Worm (Caenorhabditis elegans): ENCODE measurements around the gene dhgd-1.

Gene dhgd-1

DNA sequence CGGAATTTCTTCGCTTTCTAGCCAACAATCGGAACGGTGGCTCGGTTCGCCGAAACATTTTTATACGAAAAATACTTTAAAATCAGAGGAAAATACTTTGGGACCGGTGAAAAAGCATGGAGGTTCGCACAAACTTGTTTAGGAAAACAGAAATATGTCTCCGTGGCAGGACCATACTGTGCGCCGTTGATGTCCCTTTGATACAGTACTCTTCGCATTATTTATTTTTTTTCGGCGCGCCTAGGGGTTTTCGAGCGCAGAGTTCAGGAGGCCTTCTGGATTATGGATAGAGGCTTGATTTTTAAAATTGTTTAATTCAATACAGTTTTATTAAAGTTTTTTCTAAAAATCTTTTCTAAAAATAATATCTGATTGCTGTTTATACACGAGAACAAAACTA, 7.2 kb downstream of the dhgd-1 start, which contains the start of gene F54D5.9:
Gene F54D5.9, minus strand, starts transcription at position 115 of the 400 bp plus-strand sequence.
- TF ChIP-seq sea-1 (GFP tag; conservative IDR thresholded peaks at IDR 0.05) = no peak
- no peak for TF ChIP-seq hmg-4 (GFP tag; optimal IDR thresholded peaks at IDR 0.05)
- TF ChIP-seq ceh-13 (GFP tag; optimal IDR thresholded peaks at IDR 0.05) = no peak
- no peak for TF ChIP-seq ceh-36 (tag; optimal IDR thresholded peaks at IDR 0.05)
- no peak for TF ChIP-seq pes-1 (GFP tag; IDR thresholded peaks at IDR 0.05)
- TF ChIP-seq scrt-1 (GFP tag; IDR thresholded peaks at IDR 0.05) = no peak
- no peak for TF ChIP-seq aly-1 (tag; optimal IDR thresholded peaks at IDR 0.05)
- TF ChIP-seq tbx-37 (GFP tag; conservative IDR thresholded peaks at IDR 0.05) = no peak

DNA sequence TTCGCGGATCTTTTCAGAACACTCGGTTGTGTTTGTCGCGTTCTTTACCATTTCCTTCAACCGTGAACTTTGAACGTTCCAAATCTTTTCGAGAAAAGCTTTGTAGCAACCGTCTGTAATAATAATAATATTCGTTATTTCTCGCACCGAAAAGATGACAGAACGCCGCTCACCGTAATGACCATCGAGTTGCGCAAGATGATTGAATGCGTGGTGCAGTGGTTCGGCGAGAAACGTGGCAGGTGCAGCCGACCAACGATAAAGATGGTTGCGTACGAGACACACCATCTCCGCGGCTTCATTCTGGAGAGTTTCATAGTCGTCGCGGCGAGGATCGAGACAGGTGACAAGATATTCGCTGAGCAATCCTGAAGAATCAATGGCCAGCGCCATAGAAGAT, 8.9 kb downstream of the dhgd-1 start:
- TF ChIP-seq ceh-13 (GFP tag; optimal IDR thresholded peaks at IDR 0.05) (no peak), scrt-1 (GFP tag; IDR thresholded peaks at IDR 0.05) (0 out of 2 replicates have a peak, but pooled peaks have one; percentile 12), hmg-4 (GFP tag; optimal IDR thresholded peaks at IDR 0.05) (peak; percentile 38), ceh-36 (tag; optimal IDR thresholded peaks at IDR 0.05) (no peak), tbx-37 (GFP tag; conservative IDR thresholded peaks at IDR 0.05) (no peak)

DNA sequence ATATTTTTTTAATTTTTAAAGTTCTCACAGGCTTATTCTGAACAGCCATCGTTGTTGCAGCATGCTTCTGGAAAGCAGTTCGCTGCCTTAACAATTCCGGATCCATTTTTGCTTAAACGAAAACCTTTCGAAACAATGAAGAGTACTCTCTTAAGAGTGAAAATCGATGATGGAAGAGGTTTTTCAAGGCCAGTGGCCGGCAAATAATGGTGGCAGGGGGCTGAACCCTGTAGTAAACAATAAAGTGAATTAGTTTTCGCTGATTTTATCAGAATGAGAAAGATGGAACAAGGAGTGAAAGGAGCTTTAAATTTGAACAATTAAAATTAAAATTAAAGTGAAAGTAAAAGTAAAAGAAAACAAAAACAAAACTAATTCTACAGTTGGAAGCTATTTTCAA, 9.5 kb downstream of the dhgd-1 start, which contains the start of gene gtf-2E2:
Gene gtf-2E2, minus strand, starts transcription at position 111 of the 400 bp plus-strand sequence.
- TF ChIP-seq flt-1 (GFP tag; IDR thresholded peaks at IDR 0.05) = no peak

DNA sequence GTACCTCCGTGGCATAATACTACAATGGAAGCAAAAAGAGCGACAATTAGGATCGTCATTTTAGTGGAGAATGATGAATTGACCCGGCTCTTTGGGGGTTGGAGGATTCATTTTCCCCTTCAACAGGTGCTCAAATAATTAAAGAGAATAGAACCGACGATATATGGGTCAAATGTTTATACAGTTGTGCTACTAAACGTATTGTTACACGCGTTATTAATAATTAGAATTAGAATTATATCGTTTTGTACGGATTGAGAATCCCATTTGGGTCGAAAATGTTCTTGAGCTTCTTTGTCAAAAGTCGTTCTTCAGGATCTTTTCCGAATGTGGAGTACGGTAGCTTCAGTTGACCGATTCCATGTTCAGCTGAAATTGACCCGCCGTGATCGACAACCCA, 13.1 kb downstream of the dhgd-1 start, which contains the start of gene Y62F5A.9:
Gene Y62F5A.9, minus strand, starts transcription at position 101 of the 400 bp plus-strand sequence.
- TF ChIP-seq hnd-1 (tag; optimal IDR thresholded peaks at IDR 0.05) (no peak), B0310.2 (tag; optimal IDR thresholded peaks at IDR 0.05) (no peak), aly-1 (tag; optimal IDR thresholded peaks at IDR 0.05) (no peak), hmg-4 (GFP tag; optimal IDR thresholded peaks at IDR 0.05) (no peak), ets-7 (tag; optimal IDR thresholded peaks at IDR 0.05) (no peak), hmbx-1 (tag; optimal IDR thresholded peaks at IDR 0.05) (no peak), ceh-13 (GFP tag; optimal IDR thresholded peaks at IDR 0.05) (no peak), tbx-37 (GFP tag; conservative IDR thresholded peaks at IDR 0.05) (no peak), F13C5.2 (tag; optimal IDR thresholded peaks at IDR 0.05) (no peak), tra-4 (tag; optimal IDR thresholded peaks at IDR 0.05) (no peak), tbx-11 (GFP tag; IDR thresholded peaks at IDR 0.05) (no peak), ama-1 (optimal IDR thresholded peaks at IDR 0.05) (no peak), flt-1 (GFP tag; IDR thresholded peaks at IDR 0.05) (no peak), scrt-1 (GFP tag; IDR thresholded peaks at IDR 0.05) (no peak)

DNA sequence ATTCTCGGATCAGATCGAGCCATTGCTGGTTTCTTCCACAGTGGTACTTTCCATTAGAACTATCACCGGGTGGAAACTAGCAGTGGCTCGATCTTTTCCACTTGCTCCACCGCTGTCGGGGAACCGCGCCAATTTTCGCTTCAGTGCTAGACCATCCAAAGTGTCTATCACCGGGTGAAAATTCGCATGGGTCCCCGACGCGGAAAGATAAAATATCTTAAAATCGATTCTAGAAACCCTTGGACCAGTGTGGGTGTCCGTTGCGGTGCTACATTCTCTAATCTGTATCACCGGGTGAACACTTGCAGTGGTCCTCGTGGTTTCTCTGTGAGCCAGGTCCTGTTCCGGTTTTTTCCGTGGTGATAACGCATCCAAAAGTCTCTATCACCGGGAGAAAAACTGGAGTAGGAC, 14.3 kb downstream of the dhgd-1 start:
- TF ChIP-seq ets-7 (tag; optimal IDR thresholded peaks at IDR 0.05) (no peak), sea-1 (GFP tag; conservative IDR thresholded peaks at IDR 0.05) (peak; percentile 46; the same call in 1 of the 2 replicates), ama-1 (optimal IDR thresholded peaks at IDR 0.05) (peak; percentile 98), pes-1 (GFP tag; IDR thresholded peaks at IDR 0.05) (peak; percentile 71), tbx-37 (GFP tag; conservative IDR thresholded peaks at IDR 0.05) (no peak), ceh-36 (tag; optimal IDR thresholded peaks at IDR 0.05) (peak; percentile 32), hmg-4 (GFP tag; optimal IDR thresholded peaks at IDR 0.05) (peak; percentile 69), hmbx-1 (tag; optimal IDR thresholded peaks at IDR 0.05) (peak; percentile 66), flt-1 (GFP tag; IDR thresholded peaks at IDR 0.05) (peak; percentile 9; the same call in 1 of the 2 replicates), hnd-1 (tag; optimal IDR thresholded peaks at IDR 0.05) (no peak), B0310.2 (tag; optimal IDR thresholded peaks at IDR 0.05) (peak; percentile 76)

DNA sequence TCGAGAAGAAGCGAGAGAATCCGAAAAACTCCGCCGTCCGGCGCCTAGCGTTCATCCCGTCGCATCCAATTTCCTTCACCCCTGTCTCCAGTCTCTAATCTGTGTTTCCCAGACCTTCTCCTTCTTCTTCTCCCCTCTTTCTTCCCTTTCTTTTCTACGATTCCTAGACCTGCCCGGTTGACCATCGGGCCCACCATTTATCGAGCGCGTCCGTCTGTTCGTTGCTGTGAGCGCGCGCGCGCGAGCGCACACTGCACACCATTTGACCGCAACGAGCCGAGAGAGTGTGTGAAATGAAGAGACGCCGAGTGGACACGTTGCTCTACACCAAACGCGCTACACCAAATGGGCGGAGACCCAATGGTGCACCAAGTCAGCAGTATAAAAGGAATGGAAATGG, 14.8 kb downstream of the dhgd-1 start:
- TF ChIP-seq hmg-4 (GFP tag; optimal IDR thresholded peaks at IDR 0.05) (peak; percentile 43), ceh-13 (GFP tag; optimal IDR thresholded peaks at IDR 0.05) (no peak), ets-7 (tag; optimal IDR thresholded peaks at IDR 0.05) (peak; percentile 33)

DNA sequence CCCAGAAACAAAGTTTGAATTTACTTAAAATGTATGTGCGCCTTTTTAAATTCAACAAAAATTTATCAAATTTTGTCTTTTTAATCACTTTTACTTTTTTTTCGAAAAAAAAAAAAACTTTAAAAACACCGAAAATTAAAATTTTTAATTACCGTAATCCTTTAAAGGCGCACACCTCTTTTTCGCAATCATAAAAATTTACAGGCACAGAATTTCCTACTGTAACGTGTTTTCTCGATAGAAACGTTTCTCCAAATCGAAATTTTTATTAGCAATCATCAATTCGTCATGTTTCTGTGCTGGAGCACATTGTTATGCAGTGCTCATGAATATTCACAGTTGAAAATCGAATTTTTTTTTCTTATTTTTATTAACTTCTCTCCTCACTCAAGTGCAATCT, 15.4 kb downstream of the dhgd-1 start:
- TF ChIP-seq tbx-37 (GFP tag; conservative IDR thresholded peaks at IDR 0.05) = no peak
- TF ChIP-seq B0310.2 (tag; optimal IDR thresholded peaks at IDR 0.05) = no peak
- TF ChIP-seq tbx-11 (GFP tag; IDR thresholded peaks at IDR 0.05) = no peak
- no peak for TF ChIP-seq tra-4 (tag; optimal IDR thresholded peaks at IDR 0.05)
- no peak for TF ChIP-seq ets-7 (tag; optimal IDR thresholded peaks at IDR 0.05)
- no peak for TF ChIP-seq ceh-36 (tag; optimal IDR thresholded peaks at IDR 0.05)
- TF ChIP-seq sea-1 (GFP tag; conservative IDR thresholded peaks at IDR 0.05) = no peak

DNA sequence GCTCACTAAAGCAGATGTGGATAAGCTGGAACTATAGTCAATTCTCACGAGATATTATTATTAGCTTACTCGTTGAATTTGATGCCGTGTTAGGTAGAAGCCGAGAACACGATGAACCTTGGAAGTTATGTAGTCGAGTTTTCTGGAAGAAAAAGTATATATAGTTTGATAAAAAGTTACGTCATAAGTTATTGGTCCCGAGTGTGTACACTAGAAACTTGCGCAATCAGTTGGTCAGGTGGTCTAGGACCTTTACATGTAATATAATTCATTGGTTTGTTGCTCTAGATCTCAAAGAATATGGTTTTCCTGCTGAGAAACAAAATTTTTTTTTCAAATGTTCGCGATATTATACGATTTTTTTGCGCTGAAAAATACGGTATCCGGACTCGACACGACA, 16.0 kb downstream of the dhgd-1 start:
- TF ChIP-seq tra-4 (tag; optimal IDR thresholded peaks at IDR 0.05) = no peak
- TF ChIP-seq sea-1 (GFP tag; conservative IDR thresholded peaks at IDR 0.05) = no peak
- no peak for TF ChIP-seq ets-7 (tag; optimal IDR thresholded peaks at IDR 0.05)
- TF ChIP-seq hmbx-1 (tag; optimal IDR thresholded peaks at IDR 0.05) = no peak
- TF ChIP-seq ama-1 (optimal IDR thresholded peaks at IDR 0.05) = no peak
- no peak for TF ChIP-seq hmg-4 (GFP tag; optimal IDR thresholded peaks at IDR 0.05)
- no peak for TF ChIP-seq ceh-36 (tag; optimal IDR thresholded peaks at IDR 0.05)
- TF ChIP-seq pes-1 (GFP tag; IDR thresholded peaks at IDR 0.05) = no peak
- TF ChIP-seq flt-1 (GFP tag; IDR thresholded peaks at IDR 0.05) = no peak
- no peak for TF ChIP-seq scrt-1 (GFP tag; IDR thresholded peaks at IDR 0.05)
- TF ChIP-seq aly-1 (tag; optimal IDR thresholded peaks at IDR 0.05) = no peak
- no peak for TF ChIP-seq tbx-11 (GFP tag; IDR thresholded peaks at IDR 0.05)
- no peak for TF ChIP-seq F13C5.2 (tag; optimal IDR thresholded peaks at IDR 0.05)
- TF ChIP-seq tbx-37 (GFP tag; conservative IDR thresholded peaks at IDR 0.05) = no peak
- no peak for TF ChIP-seq B0310.2 (tag; optimal IDR thresholded peaks at IDR 0.05)
- TF ChIP-seq ceh-13 (GFP tag; optimal IDR thresholded peaks at IDR 0.05) = no peak
- TF ChIP-seq hnd-1 (tag; optimal IDR thresholded peaks at IDR 0.05) = no peak
